Fruit fly (Drosophila melanogaster) whole organism, embryonic: ENCODE data around the gene CG12507.

ENCODE experiments used
- CG10209 ChIP-seq: fragments of 200-800 bp; sonication (Bioruptor generic); optimal IDR thresholded peaks from 3 replicates; lab custom pipeline; 2017; ENCODE audit warnings: missing biosample characterization, mild to moderate bottlenecking, missing genetic modification characterization, missing genetic modification reagents
- CG10267 ChIP-seq: fragments of 200-800 bp; sonication (Bioruptor generic); optimal IDR thresholded peaks from 2 replicates; lab custom pipeline; 2018; ENCODE audit warnings: missing biosample characterization, mild to moderate bottlenecking, missing genetic modification characterization, moderate library complexity
- CG10321 ChIP-seq: fragments of 200-800 bp; sonication (Bioruptor generic); IDR thresholded peaks from 2 replicates; pipeline ENCODE4 v1.3.6; 2022; ENCODE audit warnings: missing biosample characterization, missing genetic modification characterization
- CG10366 ChIP-seq: fragments of 200-800 bp; sonication (Bioruptor generic); IDR thresholded peaks from 2 replicates; pipeline ENCODE4 v1.3.6; 2022; ENCODE audit warnings: missing biosample characterization, missing genetic modification characterization
- CG11456 ChIP-seq: fragments of 200-800 bp; sonication (Bioruptor generic); IDR thresholded peaks from 3 replicates; pipeline ENCODE4 v1.3.6; 2022; ENCODE audit warnings: missing biosample characterization, missing genetic modification characterization
- CG12744 ChIP-seq: fragments of 200-800 bp; sonication (Bioruptor generic); optimal IDR thresholded peaks from 2 replicates; lab custom pipeline; 2016; ENCODE audit warnings: missing biosample characterization, missing genetic modification characterization
- CG12769 ChIP-seq: fragments of 200-800 bp; sonication (Bioruptor generic); optimal IDR thresholded peaks from 2 replicates; lab custom pipeline; 2019; ENCODE audit warnings: missing biosample characterization, mild to moderate bottlenecking, missing genetic modification characterization, moderate library complexity
- CG14441 ChIP-seq: fragments of 200-800 bp; sonication (Bioruptor generic); IDR thresholded peaks from 2 replicates; pipeline ENCODE4 v1.3.6; 2022; ENCODE audit warnings: missing biosample characterization, missing genetic modification characterization
- CG14965 ChIP-seq: fragments of 200-800 bp; sonication (Bioruptor generic); optimal IDR thresholded peaks from 2 replicates; lab custom pipeline; 2016; ENCODE audit warnings: missing biosample characterization, missing genetic modification characterization, borderline replicate concordance
- CG15011 ChIP-seq: fragments of 200-800 bp; sonication (Bioruptor generic); optimal IDR thresholded peaks from 3 replicates; lab custom pipeline; 2018; ENCODE audit warnings: missing biosample characterization, mild to moderate bottlenecking, missing genetic modification characterization
- CG18476 ChIP-seq: fragments of 200-800 bp; sonication (Bioruptor generic); optimal IDR thresholded peaks from 2 replicates; lab custom pipeline; 2016; ENCODE audit warnings: missing biosample characterization, mild to moderate bottlenecking, missing genetic modification characterization
- CG18599 ChIP-seq: fragments of 200-800 bp; sonication (Bioruptor generic); optimal IDR thresholded peaks from 3 replicates; lab custom pipeline; 2017; ENCODE audit warnings: missing biosample characterization, missing genetic modification characterization, mild to moderate bottlenecking, moderate library complexity, missing genetic modification reagents
- CG34422 ChIP-seq: fragments of 200-800 bp; sonication (Bioruptor generic); IDR thresholded peaks from 3 replicates; pipeline ENCODE4 v1.3.6; 2022; ENCODE audit warnings: missing biosample characterization, missing genetic modification characterization
- CG7357 ChIP-seq: fragments of 200-800 bp; sonication (Bioruptor generic); IDR thresholded peaks from 3 replicates; pipeline ENCODE4 v1.3.6; 2022; ENCODE audit warnings: missing biosample characterization, missing genetic modification characterization
- CG7928 ChIP-seq: fragments of 200-800 bp; sonication (Bioruptor generic); optimal IDR thresholded peaks from 2 replicates; lab custom pipeline; 2017; ENCODE audit warnings: missing biosample characterization, mild to moderate bottlenecking, missing genetic modification characterization
- CG8944 ChIP-seq: fragments of 200-800 bp; sonication (Bioruptor generic); optimal IDR thresholded peaks from 3 replicates; lab custom pipeline; 2016; ENCODE audit warnings: missing biosample characterization, missing genetic modification characterization
- CG9437 ChIP-seq: fragments of 200-800 bp; sonication (Bioruptor generic); optimal IDR thresholded peaks from 2 replicates; lab custom pipeline; 2018; ENCODE audit warnings: missing biosample characterization, mild to moderate bottlenecking, missing genetic modification characterization
- CG9727 ChIP-seq: fragments of 200-800 bp; sonication (Bioruptor generic); optimal IDR thresholded peaks from 3 replicates; lab custom pipeline; 2017; ENCODE audit warnings: missing biosample characterization, mild to moderate bottlenecking, missing genetic modification characterization
- Dip3 ChIP-seq: fragments of 200-800 bp; sonication (Bioruptor generic); optimal IDR thresholded peaks from 3 replicates; lab custom pipeline; 2016; ENCODE audit warnings: missing biosample characterization, missing genetic modification characterization
- Doc2 ChIP-seq: fragments of 200-800 bp; sonication (Bioruptor generic); IDR thresholded peaks from 2 replicates; pipeline ENCODE4 v1.3.6; 2022; ENCODE audit warnings: missing biosample characterization, missing genetic modification characterization
- NK7.1 ChIP-seq: fragments of 200-800 bp; sonication (Bioruptor generic); optimal IDR thresholded peaks from 3 replicates; lab custom pipeline; 2016; ENCODE audit warnings: missing biosample characterization, missing genetic modification characterization
- Nf-YB ChIP-seq: fragments of 200-800 bp; sonication (Bioruptor generic); optimal IDR thresholded peaks from 3 replicates; lab custom pipeline; 2019; ENCODE audit warnings: missing biosample characterization, mild to moderate bottlenecking, missing genetic modification characterization, moderate library complexity
- Scr ChIP-seq: fragments of 200-800 bp; sonication (Bioruptor generic); IDR thresholded peaks from 2 replicates; pipeline ENCODE4 v1.3.6; 2022; ENCODE audit warnings: missing biosample characterization, missing genetic modification characterization; ENCODE audit not compliant: partially characterized antibody
- Taf1 ChIP-seq: fragments of 200-800 bp; sonication (Bioruptor generic); IDR thresholded peaks from 2 replicates; pipeline ENCODE4 v1.3.6; 2022; ENCODE audit warnings: missing biosample characterization, missing genetic modification characterization
- Tbp ChIP-seq: fragments of >200 bp; optimal IDR thresholded peaks from 2 replicates; lab custom pipeline; 2018; ENCODE audit warnings: missing biosample characterization, missing genetic modification characterization
- Trl ChIP-seq, 3 experiments: fragments of >200 bp in 2 of 3; fragments of 200-800 bp in 1 of 3; sonication (Bioruptor generic) in 1 of 3; optimal IDR thresholded peaks; 2 replicates in 1 of 3; 3 replicates in 2 of 3; lab custom pipeline; 2016 to 2017; ENCODE audit warnings: missing biosample characterization in 1 of 3, missing genetic modification characterization in 1 of 3
- Vsx1 ChIP-seq: fragments of 200-800 bp; sonication (Bioruptor generic); optimal IDR thresholded peaks from 2 replicates; lab custom pipeline; 2017; ENCODE audit warnings: missing biosample characterization, mild to moderate bottlenecking, missing genetic modification characterization, missing genetic modification reagents
- YL-1 ChIP-seq: fragments of 200-800 bp; sonication (Bioruptor generic); optimal IDR thresholded peaks from 3 replicates; lab custom pipeline; 2017; ENCODE audit warnings: missing biosample characterization, mild to moderate bottlenecking, missing genetic modification characterization
- ara ChIP-seq: fragments of 200-800 bp; sonication (Bioruptor generic); IDR thresholded peaks from 2 replicates; pipeline ENCODE4 v1.3.6; 2022; ENCODE audit warnings: missing biosample characterization, missing genetic modification characterization
- crol ChIP-seq: fragments of 200-800 bp; sonication (Bioruptor generic); IDR thresholded peaks from 2 replicates; pipeline ENCODE4 v1.3.6; 2022; ENCODE audit warnings: missing biosample characterization, missing genetic modification characterization
- dpn ChIP-seq, 2 experiments: fragments of 200-800 bp; sonication (Bioruptor generic); optimal IDR thresholded peaks; 3 replicates each; lab custom pipeline; 2016; ENCODE audit warnings: missing biosample characterization in 2 of 2, missing genetic modification characterization in 2 of 2
- hb ChIP-seq: fragments of 200-800 bp; sonication (Bioruptor generic); IDR thresholded peaks from 3 replicates; pipeline ENCODE4 v1.3.6; 2022; ENCODE audit warnings: missing biosample characterization, missing genetic modification characterization; ENCODE audit not compliant: partially characterized antibody
- kay ChIP-seq: fragments of 200-800 bp; sonication (Bioruptor generic); optimal IDR thresholded peaks from 2 replicates; lab custom pipeline; 2016; ENCODE audit warnings: missing biosample characterization, missing genetic modification characterization
- lmd ChIP-seq: fragments of 200-800 bp; sonication (Bioruptor generic); IDR thresholded peaks from 2 replicates; pipeline ENCODE4 v1.3.6; 2022; ENCODE audit warnings: missing biosample characterization, missing genetic modification characterization
- lov ChIP-seq, 2 experiments: fragments of 200-800 bp in 1 of 2; fragments of >200 bp in 1 of 2; sonication (Bioruptor generic) in 1 of 2; IDR thresholded peaks in 1 of 2; optimal IDR thresholded peaks in 1 of 2; 2 replicates in 1 of 2; 3 replicates in 1 of 2; pipeline versions ENCODE4 v1.3.6 to Lab custom; 2017 to 2022; ENCODE audit warnings: missing biosample characterization in 1 of 2, missing genetic modification characterization in 1 of 2
- mld ChIP-seq: fragments of 200-800 bp; sonication (Bioruptor generic); IDR thresholded peaks from 3 replicates; pipeline ENCODE4 v1.3.6; 2022; ENCODE audit warnings: missing biosample characterization, missing genetic modification characterization; ENCODE audit not compliant: partially characterized antibody
- row ChIP-seq: fragments of 200-800 bp; sonication (Bioruptor generic); IDR thresholded peaks from 3 replicates; pipeline ENCODE4 v1.3.6; 2022; ENCODE audit warnings: missing biosample characterization, missing genetic modification characterization
- sc ChIP-seq, 3 experiments: fragments of >200 bp in 2 of 3; fragments of 200-800 bp in 1 of 3; sonication (Bioruptor generic) in 1 of 3; optimal IDR thresholded peaks; 2 replicates in 2 of 3; 3 replicates in 1 of 3; lab custom pipeline; 2017; ENCODE audit warnings: mild to moderate bottlenecking in 1 of 3, missing biosample characterization in 1 of 3, missing genetic modification characterization in 1 of 3, missing genetic modification reagents in 1 of 3
- seq ChIP-seq: fragments of 200-800 bp; sonication (Bioruptor generic); IDR thresholded peaks from 2 replicates; pipeline ENCODE4 v1.3.6; 2022; ENCODE audit warnings: missing biosample characterization, missing genetic modification characterization
- sisA ChIP-seq: fragments of 200-800 bp; sonication (Bioruptor generic); IDR thresholded peaks from 2 replicates; pipeline ENCODE4 v1.3.6; 2022; ENCODE audit warnings: missing biosample characterization, missing genetic modification characterization
- slp2 ChIP-seq: fragments of 200-800 bp; sonication (Bioruptor generic); optimal IDR thresholded peaks from 2 replicates; lab custom pipeline; 2016; ENCODE audit warnings: missing biosample characterization, missing genetic modification characterization
- sna ChIP-seq: fragments of 200-800 bp; sonication (Bioruptor generic); IDR thresholded peaks from 2 replicates; pipeline ENCODE4 v1.3.6; 2022; ENCODE audit warnings: missing biosample characterization, missing genetic modification characterization; ENCODE audit not compliant: partially characterized antibody
- stwl ChIP-seq: fragments of 200-800 bp; sonication (Bioruptor generic); optimal IDR thresholded peaks from 3 replicates; lab custom pipeline; 2018; ENCODE audit warnings: missing biosample characterization, mild to moderate bottlenecking, missing genetic modification characterization, moderate library complexity
- twi ChIP-seq: fragments of 200-800 bp; optimal IDR thresholded peaks from 2 replicates; lab custom pipeline; 2019; ENCODE audit warnings: missing biosample characterization, mild to moderate bottlenecking, missing genetic modification characterization, moderate library complexity
- unpg ChIP-seq: fragments of 200-800 bp; sonication (Bioruptor generic); optimal IDR thresholded peaks from 3 replicates; lab custom pipeline; 2018; ENCODE audit warnings: missing biosample characterization, mild to moderate bottlenecking, missing genetic modification characterization, moderate library complexity
- vnd ChIP-seq: fragments of 200-800 bp; sonication (Bioruptor generic); IDR thresholded peaks from 3 replicates; pipeline ENCODE4 v1.3.6; 2022; ENCODE audit warnings: missing biosample characterization, missing genetic modification characterization; ENCODE audit not compliant: partially characterized antibody
- z ChIP-seq: fragments of 200-800 bp; sonication (Bioruptor generic); IDR thresholded peaks from 3 replicates; pipeline ENCODE4 v1.3.6; 2022; ENCODE audit warnings: missing biosample characterization, missing genetic modification characterization
- zen ChIP-seq: fragments of 200-800 bp; sonication (Bioruptor generic); optimal IDR thresholded peaks from 3 replicates; lab custom pipeline; 2018; ENCODE audit warnings: missing biosample characterization, mild to moderate bottlenecking, missing genetic modification characterization, moderate library complexity
- zfh2 ChIP-seq: fragments of 200-800 bp; sonication (Bioruptor generic); optimal IDR thresholded peaks from 2 replicates; lab custom pipeline; 2016; ENCODE audit warnings: missing biosample characterization, missing genetic modification characterization

CG12507 gene

DNA sequence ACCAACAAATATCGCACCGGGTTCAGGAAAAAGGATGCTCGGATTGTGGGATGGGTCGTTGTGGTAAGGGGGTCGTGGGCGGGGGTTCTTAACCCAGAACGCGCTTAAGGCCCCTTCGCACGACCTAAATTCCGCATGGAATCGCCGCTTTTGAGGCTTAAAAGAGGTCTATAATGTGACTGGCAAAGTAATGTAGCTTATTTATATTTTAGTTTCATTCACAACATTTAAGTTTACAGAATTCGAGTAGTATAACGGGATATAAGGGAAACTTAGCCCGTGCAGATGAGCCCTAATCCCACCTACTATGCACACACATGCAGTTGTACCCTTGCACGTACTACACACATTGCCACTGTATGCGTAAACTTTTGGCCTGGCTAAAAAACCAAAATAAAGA lies 12.4 kb upstream of the CG12507 start (continued):
- TF ChIP-seq Scr (GFP tag; lab: Robert Waterston, UW), result no peak
- no peak for TF ChIP-seq CG14965 (GFP tag; lab: Kevin White, UChicago)
- TF ChIP-seq CG7928 (GFP tag; lab: Kevin White, UChicago), result peak; percentile 39
- TF ChIP-seq CG9437 (GFP tag; lab: Kevin White, UChicago), result peak; percentile 27
- TF ChIP-seq YL-1, result peak; percentile 51
- TF ChIP-seq Vsx1, result peak; percentile 80
- no peak for TF ChIP-seq Doc2 (GFP tag; lab: Robert Waterston, UW)
- TF ChIP-seq ara (GFP tag; lab: Robert Waterston, UW), result peak; percentile 88
- no peak for TF ChIP-seq hb
- peak; percentile 68; the same call in 2 of the 3 replicates for TF ChIP-seq CG7357 (GFP tag; lab: Robert Waterston, UW)
- peak; percentile 79 for TF ChIP-seq sisA (GFP tag; lab: Robert Waterston, UW)
- TF ChIP-seq Nf-YB (GFP tag; lab: Kevin White, UChicago), result peak; percentile 72
- TF ChIP-seq CG14441 (GFP tag; lab: Robert Waterston, UW), result peak; percentile 81
- no peak for TF ChIP-seq Trl (optimal IDR thresholded peaks at IDR 0.05; lab: Kevin White, UChicago)
- peak; percentile 47 for TF ChIP-seq Trl (GFP tag; optimal IDR thresholded peaks at IDR 0.05; lab: Kevin White, UChicago)
- TF ChIP-seq vnd (GFP tag; lab: Robert Waterston, UW), result no peak
- peak; percentile 79 for TF ChIP-seq lmd (GFP tag; lab: Robert Waterston, UW)
- peak; percentile 82 for TF ChIP-seq CG10267 (tag; lab: Kevin White, UChicago)
- TF ChIP-seq Tbp (GFP tag; lab: Kevin White, UChicago), result no peak
- TF ChIP-seq sna (GFP tag; lab: Robert Waterston, UW), result no peak
- TF ChIP-seq mld (GFP tag; lab: Robert Waterston, UW), result no peak
- peak; percentile 12 for TF ChIP-seq stwl (tag; lab: Kevin White, UChicago)
- peak; percentile 73 for TF ChIP-seq CG10366 (GFP tag; lab: Robert Waterston, UW)
- TF ChIP-seq NK7.1 (GFP tag; lab: Kevin White, UChicago), result no peak
- no peak for TF ChIP-seq lov (optimal IDR thresholded peaks at IDR 0.05; lab: Kevin White, UChicago)
- peak; percentile 56; the same call in 1 of the 3 replicates for TF ChIP-seq lov (GFP tag; IDR thresholded peaks at IDR 0.05; lab: Robert Waterston, UW)
- no peak for TF ChIP-seq sc (optimal IDR thresholded peaks at IDR 0.05; lab: Kevin White, UChicago)
- TF ChIP-seq sc (GFP tag; optimal IDR thresholded peaks at IDR 0.05; lab: Kevin White, UChicago), result peak; percentile 68
- peak; percentile 79 for TF ChIP-seq zen (tag; lab: Kevin White, UChicago)
- 0 out of 2 replicates have a peak, but pooled peaks have one; percentile 47 for TF ChIP-seq CG10321 (GFP tag; lab: Robert Waterston, UW)
- TF ChIP-seq zfh2 (GFP tag; lab: Kevin White, UChicago), result no peak
- TF ChIP-seq CG34422 (GFP tag; lab: Robert Waterston, UW), result peak; percentile 82
- peak; percentile 56; the same call in 1 of the 2 replicates for TF ChIP-seq Taf1 (GFP tag; lab: Robert Waterston, UW)
- peak; percentile 7 for TF ChIP-seq Dip3 (GFP tag; lab: Kevin White, UChicago)
- TF ChIP-seq seq, result peak; percentile 88
- no peak for TF ChIP-seq z (GFP tag; lab: Robert Waterston, UW)
- no peak for TF ChIP-seq kay (GFP tag; lab: Kevin White, UChicago)
- peak; percentile 80 for TF ChIP-seq CG11456 (GFP tag; lab: Robert Waterston, UW)
- peak; percentile 74 for TF ChIP-seq twi (tag; lab: Kevin White, UChicago)
- TF ChIP-seq crol (GFP tag; lab: Robert Waterston, UW), result no peak
- peak; percentile 15 for TF ChIP-seq CG12744 (GFP tag; lab: Kevin White, UChicago)
- peak; percentile 34 for TF ChIP-seq CG18476 (GFP tag; lab: Kevin White, UChicago)
- peak; percentile 80 for TF ChIP-seq CG9727
- TF ChIP-seq dpn (GFP tag; optimal IDR thresholded peaks at IDR 0.05; lab: Kevin White, UChicago), result peak; percentile 13 to 66
- TF ChIP-seq unpg, result peak; percentile 89
- peak; percentile 76 for TF ChIP-seq CG15011
- TF ChIP-seq slp2, result peak; percentile 34
- peak; percentile 83 for TF ChIP-seq CG10209 (GFP tag; lab: Kevin White, UChicago)
- TF ChIP-seq row (GFP tag; lab: Robert Waterston, UW), result peak; percentile 87
- TF ChIP-seq CG8944 (GFP tag; lab: Kevin White, UChicago), result peak; percentile 11
- peak; percentile 83 for TF ChIP-seq CG12769 (tag; lab: Kevin White, UChicago)
- peak; percentile 89 for TF ChIP-seq CG18599 (GFP tag; lab: Kevin White, UChicago)
